Worm (Caenorhabditis elegans): ENCODE results near the gene EEED8.4.

DNA sequence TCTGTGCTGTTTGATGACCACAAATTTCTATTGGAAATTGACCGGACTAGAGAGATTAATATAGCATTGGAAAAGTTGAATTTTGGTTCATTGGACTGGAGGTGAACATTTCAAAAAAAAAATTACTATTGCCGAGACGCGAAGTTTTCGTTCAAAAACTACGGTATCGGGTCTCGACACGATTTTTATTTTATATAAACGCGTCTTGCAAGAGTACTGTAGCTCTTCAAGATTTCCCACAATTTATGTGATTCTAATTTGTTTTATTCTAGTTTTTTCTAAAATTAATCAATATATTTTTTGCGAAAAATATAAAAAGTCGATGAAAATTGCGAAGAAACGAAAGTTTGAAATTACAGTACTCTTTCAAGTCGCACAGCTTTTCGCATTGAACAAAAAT lies 38.5 kb upstream of the EEED8.4 start, which contains the start of gene F09E5.12:
- TF ChIP-seq ztf-29 (GFP tag; IDR thresholded peaks at IDR 0.05) (no peak), tab-1 (GFP tag; IDR thresholded peaks at IDR 0.05) (no peak)

All from whole organism, midembryonic.